Worm (Caenorhabditis elegans) whole organism, late embryonic: Measurements from ENCODE around the gene B0244.16.

ENCODE experiments used
- ama-1 ChIP-seq: fragments of 150-350 bp; optimal IDR thresholded peaks from 2 replicates; lab custom pipeline; 2014
- ceh-18 ChIP-seq: sonication (generic microtip); optimal IDR thresholded peaks from 2 replicates; lab custom pipeline; 2016; ENCODE audit warnings: missing genetic modification characterization, missing compliant biosample characterization
- ceh-31 ChIP-seq: sonication (generic microtip); optimal IDR thresholded peaks from 2 replicates; lab custom pipeline; 2016; ENCODE audit warnings: missing genetic modification characterization, missing compliant biosample characterization
- ceh-48 ChIP-seq: sonication (generic microtip); optimal IDR thresholded peaks from 2 replicates; lab custom pipeline; 2016; ENCODE audit warnings: missing genetic modification characterization, inconsistent platforms, missing compliant biosample characterization
- dmd-4 ChIP-seq: sonication (generic microtip); optimal IDR thresholded peaks from 2 replicates; lab custom pipeline; 2016; ENCODE audit warnings: borderline replicate concordance, missing genetic modification characterization, missing compliant biosample characterization
- ets-4 ChIP-seq: sonication (generic microtip); optimal IDR thresholded peaks from 2 replicates; lab custom pipeline; 2016; ENCODE audit warnings: missing genetic modification characterization, missing compliant biosample characterization
- eyg-1 ChIP-seq: sonication (generic microtip); optimal IDR thresholded peaks from 2 replicates; lab custom pipeline; 2016; ENCODE audit warnings: missing genotype, missing genetic modification characterization, missing compliant biosample characterization
- fkh-10 ChIP-seq: fragments of 150-350 bp; optimal IDR thresholded peaks from 2 replicates; lab custom pipeline; 2014; ENCODE audit warnings: missing biosample characterization, missing genetic modification reagents, missing genetic modification characterization
- fkh-6 ChIP-seq: sonication (generic microtip); optimal IDR thresholded peaks from 2 replicates; lab custom pipeline; 2016; ENCODE audit warnings: missing genetic modification characterization, missing compliant biosample characterization
- hlh-30 ChIP-seq: sonication (generic microtip); optimal IDR thresholded peaks from 2 replicates; lab custom pipeline; 2017; ENCODE audit warnings: antibody characterized with exemption, missing genetic modification characterization, missing compliant biosample characterization; ENCODE audit not compliant: insufficient read depth
- pag-3 ChIP-seq: sonication (generic microtip); optimal IDR thresholded peaks from 2 replicates; lab custom pipeline; 2016; ENCODE audit warnings: missing compliant biosample characterization, missing genetic modification characterization, borderline replicate concordance
- pqm-1 ChIP-seq: sonication (generic microtip); optimal IDR thresholded peaks from 2 replicates; lab custom pipeline; 2016; ENCODE audit warnings: missing genetic modification characterization, missing compliant biosample characterization
- unc-42 ChIP-seq: sonication (generic microtip); optimal IDR thresholded peaks from 2 replicates; lab custom pipeline; 2016; ENCODE audit warnings: missing genotype, missing genetic modification characterization, missing compliant biosample characterization

ce11 chrIII:5737708-5738107 lies 3.1 kb upstream of the B0244.16 start, which contains the start of gene B0244.6:
- no peak for TF ChIP-seq unc-42 (tag; lab: Kevin White, UChicago)
- no peak for TF ChIP-seq ama-1
- TF ChIP-seq ceh-31 (tag; lab: Kevin White, UChicago) = no peak
- TF ChIP-seq fkh-10 (GFP tag; lab: Kevin White, UChicago) = no peak
- TF ChIP-seq hlh-30 = no peak
- TF ChIP-seq ceh-48 = no peak
- no peak for TF ChIP-seq ets-4 (tag; lab: Kevin White, UChicago)
- no peak for TF ChIP-seq dmd-4 (tag; lab: Kevin White, UChicago)
- TF ChIP-seq ceh-18 (tag; lab: Kevin White, UChicago) = no peak
- no peak for TF ChIP-seq pqm-1
- no peak for TF ChIP-seq fkh-6 (tag; lab: Kevin White, UChicago)
- TF ChIP-seq eyg-1 (tag; lab: Kevin White, UChicago) = no peak
- TF ChIP-seq pag-3 (tag; lab: Kevin White, UChicago) = no peak
